Worm (Caenorhabditis elegans) whole organism, mixed stage, embryonic: Measurements from ENCODE around the gene F41G3.19.

Experiments used
- drap-1 ChIP-seq: fragments of 200-800 bp; sonication (Bioruptor generic); optimal IDR thresholded peaks from 3 replicates; lab custom pipeline; 2018; ENCODE audit warnings: mild to moderate bottlenecking, missing genetic modification characterization, missing compliant biosample characterization
- lin-13 ChIP-seq: fragments of 150-350 bp; optimal IDR thresholded peaks from 2 replicates; lab custom pipeline; 2014; ENCODE audit warnings: missing biosample characterization, missing genetic modification characterization
- lin-32 ChIP-seq: fragments of 200-800 bp; sonication (Bioruptor generic); optimal IDR thresholded peaks from 2 replicates; lab custom pipeline; 2018; ENCODE audit warnings: mild to moderate bottlenecking, missing genetic modification characterization, missing compliant biosample characterization
- lsy-2 ChIP-seq: fragments of 150-350 bp; optimal IDR thresholded peaks from 2 replicates; lab custom pipeline; 2014; ENCODE audit warnings: missing biosample characterization, missing genetic modification characterization
- mep-1 ChIP-seq: fragments of 150-350 bp; optimal IDR thresholded peaks from 2 replicates; lab custom pipeline; 2017; ENCODE audit warnings: missing biosample characterization, missing genetic modification reagents, missing genetic modification characterization, inconsistent platforms
- nhr-237 ChIP-seq: fragments of 150-350 bp; optimal IDR thresholded peaks from 2 replicates; lab custom pipeline; 2014; ENCODE audit warnings: missing biosample characterization, missing genetic modification characterization
- nhr-76 ChIP-seq: sonication (generic microtip); optimal IDR thresholded peaks from 2 replicates; lab custom pipeline; 2017; ENCODE audit warnings: missing biosample characterization, missing genetic modification characterization
- unc-39 ChIP-seq: fragments of 150-350 bp; optimal IDR thresholded peaks from 2 replicates; lab custom pipeline; 2014; ENCODE audit warnings: missing biosample characterization, missing genetic modification characterization

DNA sequence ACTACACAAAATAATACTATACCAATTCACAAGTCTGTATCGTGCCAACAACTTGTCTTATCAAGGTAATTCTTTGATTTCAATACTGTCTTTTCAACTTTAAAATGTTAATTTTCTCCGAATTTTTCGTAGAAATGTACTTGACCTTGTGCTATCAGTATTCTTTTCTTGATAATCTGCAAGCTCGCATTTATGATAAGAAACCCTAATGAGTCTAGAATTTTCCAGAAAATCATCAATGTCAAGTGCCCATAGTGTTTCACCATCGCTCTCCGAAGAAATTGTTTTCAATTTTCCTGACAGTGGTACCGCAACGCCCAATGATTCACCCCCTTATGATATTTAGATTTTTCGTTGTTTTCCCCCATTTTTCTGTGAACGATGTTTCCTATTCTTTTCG, 29.3 kb upstream of the F41G3.19 start:
- TF ChIP-seq mep-1 (tag; lab: Kevin White, UChicago) (no peak), lin-13 (tag; lab: Kevin White, UChicago) (no peak), lin-32 (GFP tag; lab: Kevin White, UChicago) (no peak), lsy-2 (tag; lab: Kevin White, UChicago) (no peak), unc-39 (tag; lab: Kevin White, UChicago) (no peak), nhr-76 (tag; lab: Kevin White, UChicago) (no peak), drap-1 (GFP tag; lab: Kevin White, UChicago) (no peak), nhr-237 (no peak)
